Fruit fly (Drosophila melanogaster): ENCODE data around the gene Pus7.
A peak's percentile ranks its signal among the peaks of the same experiment; 100 is the strongest.

The Pus7 gene

dm6 chr3L:8550836-8551235 is 41.0 kb downstream of the Pus7 start:
- TF ChIP-seq CG12768 (GFP tag; optimal IDR thresholded peaks at IDR 0.05) (no peak), CG7101 (tag; optimal IDR thresholded peaks at IDR 0.05) (no peak), CG11617 (GFP tag; optimal IDR thresholded peaks at IDR 0.05) (no peak), CG14711 (tag; optimal IDR thresholded peaks at IDR 0.05) (no peak), CG1620 (GFP tag; optimal IDR thresholded peaks at IDR 0.05) (no peak), kay (GFP tag; ENCODE audit: borderline replicate concordance) (no peak), Hr96 (GFP tag; optimal IDR thresholded peaks at IDR 0.05) (no peak), CG33017 (tag; optimal IDR thresholded peaks at IDR 0.05) (no peak), ovo (GFP tag; optimal IDR thresholded peaks at IDR 0.05) (no peak), bab1 (GFP tag; optimal IDR thresholded peaks at IDR 0.05) (no peak), cnc (optimal IDR thresholded peaks at IDR 0.05) (no peak), Mnt (GFP tag; optimal IDR thresholded peaks at IDR 0.05) (no peak), Clk (GFP tag; optimal IDR thresholded peaks at IDR 0.05) (no peak)

dm6 chr3L:8553125-8553524 is 43.3 kb downstream of the Pus7 start:
- TF ChIP-seq cic (GFP tag; optimal IDR thresholded peaks at IDR 0.05) (no peak), CG5204 (GFP tag; optimal IDR thresholded peaks at IDR 0.05) (no peak), bab1 (GFP tag; optimal IDR thresholded peaks at IDR 0.05) (no peak), ovo (GFP tag; optimal IDR thresholded peaks at IDR 0.05) (no peak), kay (GFP tag; ENCODE audit: borderline replicate concordance) (no peak), CG14711 (tag; optimal IDR thresholded peaks at IDR 0.05) (no peak), CG11617 (GFP tag; optimal IDR thresholded peaks at IDR 0.05) (no peak), CG7101 (tag; optimal IDR thresholded peaks at IDR 0.05) (no peak), Crg-1 (GFP tag; optimal IDR thresholded peaks at IDR 0.05) (no peak), pad (GFP tag; optimal IDR thresholded peaks at IDR 0.05) (no peak), CG33017 (tag; optimal IDR thresholded peaks at IDR 0.05) (no peak), tj (GFP tag; optimal IDR thresholded peaks at IDR 0.05) (no peak), CG12768 (GFP tag; optimal IDR thresholded peaks at IDR 0.05) (no peak), Mnt (GFP tag; optimal IDR thresholded peaks at IDR 0.05) (no peak)

dm6 chr3L:8554024-8554642 is 44.3 kb downstream of the Pus7 start:
- TF ChIP-seq Crg-1 (GFP tag; optimal IDR thresholded peaks at IDR 0.05) (no peak), cic (GFP tag; optimal IDR thresholded peaks at IDR 0.05) (peak; percentile 22)

- TF ChIP-seq cnc (optimal IDR thresholded peaks at IDR 0.05), result no peak
- TF ChIP-seq tj (GFP tag; optimal IDR thresholded peaks at IDR 0.05), result no peak
- no peak for TF ChIP-seq Hr96 (GFP tag; optimal IDR thresholded peaks at IDR 0.05)
- no peak for TF ChIP-seq bab1 (GFP tag; optimal IDR thresholded peaks at IDR 0.05)
- no peak for TF ChIP-seq CG11617 (GFP tag; optimal IDR thresholded peaks at IDR 0.05)
- TF ChIP-seq Crg-1 (GFP tag; optimal IDR thresholded peaks at IDR 0.05), result no peak
- TF ChIP-seq CG14711 (tag; optimal IDR thresholded peaks at IDR 0.05), result no peak
- no peak for TF ChIP-seq Mnt (GFP tag; optimal IDR thresholded peaks at IDR 0.05)
- no peak for TF ChIP-seq CG33017 (tag; optimal IDR thresholded peaks at IDR 0.05)
- TF ChIP-seq ovo (GFP tag; optimal IDR thresholded peaks at IDR 0.05), result no peak
- TF ChIP-seq CG1620 (GFP tag; optimal IDR thresholded peaks at IDR 0.05), result no peak
- TF ChIP-seq cic (GFP tag; optimal IDR thresholded peaks at IDR 0.05), result no peak
- no peak for TF ChIP-seq CG5204 (GFP tag; optimal IDR thresholded peaks at IDR 0.05)
- no peak for TF ChIP-seq kay (GFP tag; ENCODE audit: borderline replicate concordance)
- no peak for TF ChIP-seq CG12768 (GFP tag; optimal IDR thresholded peaks at IDR 0.05)
- TF ChIP-seq CG7101 (tag; optimal IDR thresholded peaks at IDR 0.05), result no peak
These were observed 47.2 kb downstream of the Pus7 start for dm6 chr3L:8557018-8557417.

- TF ChIP-seq CG1620 (GFP tag; optimal IDR thresholded peaks at IDR 0.05), result no peak
- no peak for TF ChIP-seq pad (GFP tag; optimal IDR thresholded peaks at IDR 0.05)
- no peak for TF ChIP-seq CG5204 (GFP tag; optimal IDR thresholded peaks at IDR 0.05)
- no peak for TF ChIP-seq tj (GFP tag; optimal IDR thresholded peaks at IDR 0.05)
- TF ChIP-seq toe (GFP tag; optimal IDR thresholded peaks at IDR 0.05), result no peak
These were observed 50.0 kb downstream of the Pus7 start for dm6 chr3L:8559754-8560328.

dm6 chr3L:8560637-8561036 is 50.8 kb downstream of the Pus7 start:
- TF ChIP-seq CG11617 (GFP tag; optimal IDR thresholded peaks at IDR 0.05) (no peak), kay (GFP tag; ENCODE audit: borderline replicate concordance) (no peak), CG1620 (GFP tag; optimal IDR thresholded peaks at IDR 0.05) (no peak), CG5204 (GFP tag; optimal IDR thresholded peaks at IDR 0.05) (no peak), cic (GFP tag; optimal IDR thresholded peaks at IDR 0.05) (no peak), CG7045 (GFP tag; optimal IDR thresholded peaks at IDR 0.05) (no peak), tj (GFP tag; optimal IDR thresholded peaks at IDR 0.05) (no peak), cnc (optimal IDR thresholded peaks at IDR 0.05) (no peak), CG33017 (tag; optimal IDR thresholded peaks at IDR 0.05) (no peak), CG12768 (GFP tag; optimal IDR thresholded peaks at IDR 0.05) (no peak), CG7101 (tag; optimal IDR thresholded peaks at IDR 0.05) (no peak), toe (GFP tag; optimal IDR thresholded peaks at IDR 0.05) (no peak), Hr96 (GFP tag; optimal IDR thresholded peaks at IDR 0.05) (no peak), pad (GFP tag; optimal IDR thresholded peaks at IDR 0.05) (no peak), ovo (GFP tag; optimal IDR thresholded peaks at IDR 0.05) (no peak), bab1 (GFP tag; optimal IDR thresholded peaks at IDR 0.05) (no peak), Mnt (GFP tag; optimal IDR thresholded peaks at IDR 0.05) (no peak), CG14711 (tag; optimal IDR thresholded peaks at IDR 0.05) (no peak)

Measured in whole organism, adult.